Worm (Caenorhabditis elegans): ENCODE data around the gene eif-3.B.
A peak's percentile ranks its signal among the peaks of the same experiment; 100 is the strongest.
"Not testable (repeated sequence)": the region's sequence is repeated elsewhere in the genome, so short reads cannot be mapped to it uniquely, and the experiment has no call there.

The eif-3.B gene

DNA sequence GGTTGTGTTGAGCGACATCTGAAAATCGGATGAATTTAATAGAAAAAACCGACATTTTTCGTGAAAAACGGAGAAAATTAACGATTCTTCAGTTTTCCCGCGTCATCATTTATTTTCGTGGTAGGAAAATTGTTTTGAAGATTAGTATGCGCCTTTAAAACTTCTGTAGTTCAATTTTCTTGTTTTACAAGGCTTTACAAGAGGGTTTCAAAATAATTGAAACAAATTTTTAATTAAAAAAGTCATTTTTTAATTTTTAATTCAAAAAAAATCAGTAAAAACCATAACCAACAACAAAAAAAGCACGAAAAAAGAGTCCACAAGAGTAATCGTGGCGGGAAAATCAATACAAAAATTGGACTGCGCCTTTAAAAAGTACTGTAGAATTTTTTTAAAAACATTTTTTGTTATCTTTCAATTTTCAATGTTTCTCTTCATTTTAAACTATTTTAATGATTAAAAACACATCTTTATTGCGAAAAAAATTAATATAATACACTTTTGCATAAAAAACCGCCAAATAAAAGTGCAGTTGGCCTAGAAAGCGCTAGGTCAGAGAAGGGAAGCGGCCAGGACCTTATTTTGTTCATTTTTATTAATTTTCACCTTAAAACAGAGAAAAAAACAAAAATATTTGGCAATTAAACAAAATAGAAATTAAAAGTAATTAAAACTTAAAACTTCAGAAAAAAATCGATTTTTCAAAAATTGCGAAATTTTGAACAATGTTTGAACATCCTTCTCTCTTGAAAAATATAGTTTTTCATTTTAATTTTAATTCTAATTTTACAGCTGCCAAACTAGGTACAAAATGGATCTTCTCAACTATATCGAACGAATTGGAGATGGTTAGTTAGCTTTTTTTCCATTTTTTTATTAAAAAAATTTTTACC lies 41.1 kb upstream of the eif-3.B start, which contains the start of the genes tac-1 and Y54E2A.4 (continued):
- TF ChIP-seq cebp-1 (GFP tag; IDR thresholded peaks at IDR 0.05), result no peak
- TF ChIP-seq cebp-1 (tag; optimal IDR thresholded peaks at IDR 0.05), result peak; percentile 78
- peak; percentile 74 for TF ChIP-seq efl-1 (GFP tag; optimal IDR thresholded peaks at IDR 0.05)
- TF ChIP-seq bed-1 (GFP tag; IDR thresholded peaks at IDR 0.05), result no peak
- no peak for TF ChIP-seq fkh-3 (tag; optimal IDR thresholded peaks at IDR 0.05)
- TF ChIP-seq madf-8 (GFP tag; conservative IDR thresholded peaks at IDR 0.05), result peak; percentile 66
- TF ChIP-seq lsl-1 (GFP tag; optimal IDR thresholded peaks at IDR 0.05), result peak; percentile 94
- TF ChIP-seq snpc-1.1 (tag; optimal IDR thresholded peaks at IDR 0.05; ENCODE audit: insufficient read depth), result peak; percentile 26
- TF ChIP-seq nhr-27 (tag; optimal IDR thresholded peaks at IDR 0.05), result no peak
- no peak for TF ChIP-seq hlh-26 (GFP tag; conservative IDR thresholded peaks at IDR 0.05)
- no peak for TF ChIP-seq attf-5 (GFP tag; optimal IDR thresholded peaks at IDR 0.05)

DNA sequence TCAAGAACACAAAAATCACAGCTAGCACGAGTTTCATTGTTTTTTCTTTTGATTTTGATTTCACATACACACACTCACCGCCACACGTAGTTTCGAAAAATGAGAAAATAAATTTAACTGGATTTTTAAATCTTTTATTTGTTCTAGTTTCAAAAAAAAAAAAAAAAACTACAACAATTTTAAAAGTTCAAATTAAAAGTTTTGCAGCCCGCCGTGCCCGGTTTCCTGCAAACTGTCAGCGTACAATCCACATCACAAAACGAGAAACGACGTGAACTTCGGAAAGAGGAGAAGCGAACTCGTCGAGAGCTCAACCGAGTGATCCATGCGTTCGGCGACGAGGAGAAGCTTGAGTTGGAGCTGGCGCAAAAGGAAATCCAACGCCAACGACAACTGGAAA lies 37.5 kb upstream of the eif-3.B start, which contains the start of gene Y54E2A.5:
Gene Y54E2A.5 (minus strand): TSS at position 101 of the 400 bp plus-strand sequence.
- TF ChIP-seq C17E4.6 (GFP tag; IDR thresholded peaks at IDR 0.05) (no peak), T07F8.4 (tag; optimal IDR thresholded peaks at IDR 0.05) (no peak), athp-1 (tag; optimal IDR thresholded peaks at IDR 0.05) (no peak), hlh-12 (tag; optimal IDR thresholded peaks at IDR 0.05) (no peak), C06A6.2 (GFP tag; conservative IDR thresholded peaks at IDR 0.05) (no peak), lsl-1 (GFP tag; optimal IDR thresholded peaks at IDR 0.05) (no peak), lir-1 (GFP tag; conservative IDR thresholded peaks at IDR 0.05) (no peak), F39B2.1 (GFP tag; IDR thresholded peaks at IDR 0.05) (no peak)

DNA sequence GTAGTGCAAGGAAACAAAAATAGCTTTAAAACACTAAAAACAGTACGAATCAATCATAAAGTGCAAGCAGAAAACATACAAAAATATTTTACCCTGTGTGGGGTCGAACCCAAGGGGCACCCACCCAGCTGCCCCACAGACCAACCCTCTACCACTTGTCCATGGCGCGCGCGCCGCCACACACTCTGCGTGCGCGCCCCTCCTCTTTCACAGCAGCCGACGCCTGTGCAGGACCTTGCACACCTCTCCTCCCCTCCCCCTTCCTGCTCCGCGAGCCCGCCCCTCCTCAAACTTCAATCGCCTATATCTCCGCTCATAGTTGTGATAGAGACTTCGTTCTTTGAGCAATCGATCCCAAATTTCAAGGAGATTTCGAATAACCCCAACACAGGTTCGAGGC lies 32.7 kb upstream of the eif-3.B start:
- peak; percentile 74; the same call in 1 of the 2 replicates for TF ChIP-seq nfyb-1 (GFP tag; IDR thresholded peaks at IDR 0.05)
- TF ChIP-seq Y53G8AR.9 (GFP tag; conservative IDR thresholded peaks at IDR 0.05), result peak; percentile 63; the same call in 1 of the 2 replicates
- TF ChIP-seq pbrm-1 (GFP tag; IDR thresholded peaks at IDR 0.05), result peak; percentile 88
- TF ChIP-seq attf-6 (GFP tag; IDR thresholded peaks at IDR 0.05), result peak; percentile 53; the same call in 1 of the 2 replicates
- peak; percentile 100 for TF ChIP-seq lin-26 (GFP tag; IDR thresholded peaks at IDR 0.05)
- TF ChIP-seq Y95B8A.8 (GFP tag; IDR thresholded peaks at IDR 0.05), result peak; percentile 67; the same call in 1 of the 2 replicates
- TF ChIP-seq D2030.7 (GFP tag; IDR thresholded peaks at IDR 0.05), result peak; percentile 95
- TF ChIP-seq snpc-4 (GFP tag; optimal IDR thresholded peaks at IDR 0.05), result not testable (repeated sequence)
- peak in 1 of 4 experiments; percentile 68 for TF ChIP-seq snpc-4 (tag; optimal IDR thresholded peaks at IDR 0.05)
- peak; percentile 62; the same call in 1 of the 2 replicates for TF ChIP-seq hsf-1 (GFP tag; IDR thresholded peaks at IDR 0.05)
- peak; percentile 72; the same call in 1 of the 2 replicates for TF ChIP-seq ekl-4 (GFP tag; IDR thresholded peaks at IDR 0.05)
- TF ChIP-seq madf-6 (GFP tag; IDR thresholded peaks at IDR 0.05), result peak; percentile 71
- peak; percentile 59; the same call in 1 of the 2 replicates for TF ChIP-seq ztf-28 (GFP tag; IDR thresholded peaks at IDR 0.05)
- TF ChIP-seq egrh-3 (GFP tag; IDR thresholded peaks at IDR 0.05), result peak; percentile 99
- TF ChIP-seq F33H1.4 (GFP tag; IDR thresholded peaks at IDR 0.05), result peak; percentile 65
- TF ChIP-seq mcd-1 (GFP tag; IDR thresholded peaks at IDR 0.05), result peak; percentile 80
- TF ChIP-seq hmg-1.2 (GFP tag; IDR thresholded peaks at IDR 0.05), result 0 out of 2 replicates have a peak, but pooled peaks have one; percentile 34
- TF ChIP-seq dox-1 (GFP tag; IDR thresholded peaks at IDR 0.05), result peak; percentile 87
- TF ChIP-seq rcor-1 (GFP tag; IDR thresholded peaks at IDR 0.05), result peak; percentile 74

Data from whole organism, young adult.